Fruit fly (Drosophila melanogaster) whole organism, wandering third instar larva: Measurements from ENCODE around the gene CG15014.
A peak's percentile ranks its signal among the peaks of the same experiment; 100 is the strongest.

Experiments used
- Abd-B ChIP-seq: fragments of >200 bp; optimal IDR thresholded peaks from 2 replicates; lab custom pipeline; 2017; ENCODE audit warnings: missing biosample characterization, missing genetic modification characterization
- CG32264 ChIP-seq: fragments of 200-800 bp; sonication (Bioruptor generic); optimal IDR thresholded peaks from 2 replicates; lab custom pipeline; 2016; ENCODE audit warnings: missing biosample characterization, missing genetic modification characterization
- CG9705 ChIP-seq: fragments of 200-800 bp; sonication (Bioruptor generic); optimal IDR thresholded peaks from 2 replicates; lab custom pipeline; 2018; ENCODE audit warnings: missing biosample characterization, mild to moderate bottlenecking, missing genetic modification characterization
- CrebA ChIP-seq: fragments of 200-800 bp; sonication (Bioruptor generic); optimal IDR thresholded peaks from 2 replicates; lab custom pipeline; 2016; ENCODE audit warnings: missing biosample characterization, mild to moderate bottlenecking, missing genetic modification characterization, borderline replicate concordance
- Dfd ChIP-seq: fragments of >200 bp; optimal IDR thresholded peaks from 2 replicates; lab custom pipeline; 2017; ENCODE audit warnings: missing biosample characterization, missing genetic modification characterization
- Dif ChIP-seq: fragments of 200-275, 200-300 bp; sonication (Bioruptor generic); optimal IDR thresholded peaks from 2 replicates; lab custom pipeline; 2018; ENCODE audit warnings: missing biosample characterization, missing genetic modification characterization; ENCODE audit not compliant: partially characterized antibody
- GATAd ChIP-seq: sonication (Bioruptor generic); optimal IDR thresholded peaks from 2 replicates; lab custom pipeline; 2016; ENCODE audit warnings: missing biosample characterization, missing genetic modification characterization
- HLH106 ChIP-seq: fragments of 200-800 bp; optimal IDR thresholded peaks from 3 replicates; lab custom pipeline; 2019; ENCODE audit warnings: missing biosample characterization, mild to moderate bottlenecking, missing genetic modification characterization, moderate library complexity
- Hnf4 ChIP-seq: fragments of 200-800 bp; sonication (Bioruptor generic); optimal IDR thresholded peaks from 2 replicates; lab custom pipeline; 2016; ENCODE audit warnings: missing biosample characterization, mild to moderate bottlenecking, missing genetic modification characterization
- Hr78 ChIP-seq: fragments of >200 bp; optimal IDR thresholded peaks from 2 replicates; lab custom pipeline; 2017; ENCODE audit warnings: missing biosample characterization, missing genetic modification characterization
- Hr83 ChIP-seq: fragments of 200-300 bp; sonication (Bioruptor generic); optimal IDR thresholded peaks from 2 replicates; lab custom pipeline; 2016; ENCODE audit warnings: missing biosample characterization, mild to moderate bottlenecking, missing genetic modification characterization, moderate library complexity; ENCODE audit not compliant: poor library complexity, severe bottlenecking
- Jra ChIP-seq: sonication (Bioruptor generic); optimal IDR thresholded peaks from 2 replicates; lab custom pipeline; 2016; ENCODE audit warnings: missing biosample characterization, missing genetic modification characterization
- Mio ChIP-seq: sonication (Bioruptor generic); optimal IDR thresholded peaks from 2 replicates; lab custom pipeline; 2016; ENCODE audit warnings: missing biosample characterization, missing genetic modification characterization
- Myc ChIP-seq: fragments of >200 bp; optimal IDR thresholded peaks from 2 replicates; lab custom pipeline; 2017
- N ChIP-seq: fragments of >200 bp; optimal IDR thresholded peaks from 2 replicates; lab custom pipeline; 2018; ENCODE audit warnings: missing biosample characterization, missing external identifiers, missing genetic modification characterization
- OdsH ChIP-seq: fragments of 200-800 bp; sonication (Bioruptor generic); optimal IDR thresholded peaks from 2 replicates; lab custom pipeline; 2016; ENCODE audit warnings: missing biosample characterization, mild to moderate bottlenecking, missing genetic modification characterization
- Rel ChIP-seq, 2 experiments: fragments of 200-800 bp; sonication (Bioruptor generic) in 1 of 2; optimal IDR thresholded peaks; 2 replicates in 1 of 2; 3 replicates in 1 of 2; lab custom pipeline; 2016 to 2019; ENCODE audit warnings: mild to moderate bottlenecking in 2 of 2, missing biosample characterization in 2 of 2, missing genetic modification characterization in 2 of 2, moderate library complexity in 1 of 2
- Sp1 ChIP-seq: fragments of 200-800 bp; sonication (Bioruptor generic); optimal IDR thresholded peaks from 3 replicates; lab custom pipeline; 2019; ENCODE audit warnings: missing biosample characterization, mild to moderate bottlenecking, missing genetic modification characterization, moderate library complexity
- Vsx2 ChIP-seq: fragments of 200-300, 225-300 bp; sonication (Bioruptor generic); optimal IDR thresholded peaks from 2 replicates; lab custom pipeline; 2018; ENCODE audit warnings: missing biosample characterization, missing genetic modification characterization; ENCODE audit not compliant: partially characterized antibody
- br ChIP-seq: fragments of 200-800 bp; sonication (Bioruptor generic); optimal IDR thresholded peaks from 2 replicates; lab custom pipeline; 2016; ENCODE audit warnings: missing biosample characterization, missing genetic modification characterization
- brk ChIP-seq: fragments of 200-800 bp; sonication (Bioruptor generic); optimal IDR thresholded peaks from 2 replicates; lab custom pipeline; 2016; ENCODE audit warnings: missing biosample characterization, mild to moderate bottlenecking, missing genetic modification characterization
- dl ChIP-seq, 2 experiments: fragments of 175-275, 200-275 bp in 1 of 2; fragments of 200-275 bp in 1 of 2; sonication (Bioruptor generic); optimal IDR thresholded peaks; lab custom pipeline; 2018; ENCODE audit warnings: mild to moderate bottlenecking in 2 of 2, missing biosample characterization in 2 of 2, missing genetic modification characterization in 2 of 2, moderate library complexity in 2 of 2; ENCODE audit not compliant: partially characterized antibody in 2 of 2, insufficient read depth in 1 of 2
- dmrt93B ChIP-seq: fragments of 200-800 bp; sonication (Bioruptor generic); optimal IDR thresholded peaks from 2 replicates; lab custom pipeline; 2018; ENCODE audit warnings: missing biosample characterization, mild to moderate bottlenecking, missing genetic modification characterization
- dsf ChIP-seq: sonication (Bioruptor generic); optimal IDR thresholded peaks from 2 replicates; lab custom pipeline; 2016; ENCODE audit warnings: missing biosample characterization, missing genetic modification characterization, borderline replicate concordance
- ey ChIP-seq: fragments of 200-800 bp; sonication (Bioruptor generic); optimal IDR thresholded peaks from 2 replicates; lab custom pipeline; 2016; ENCODE audit warnings: missing biosample characterization, missing genetic modification characterization
- foxo ChIP-seq, 2 experiments: fragments of 200-800 bp; sonication (Bioruptor generic); optimal IDR thresholded peaks; 2 replicates in 1 of 2; 3 replicates in 1 of 2; lab custom pipeline; 2016 to 2017; ENCODE audit warnings: missing biosample characterization in 2 of 2, missing genetic modification characterization in 2 of 2
- fru ChIP-seq: fragments of 200-800 bp; sonication (Bioruptor generic); optimal IDR thresholded peaks from 3 replicates; lab custom pipeline; 2016; ENCODE audit warnings: missing biosample characterization, mild to moderate bottlenecking, missing genetic modification characterization
- h ChIP-seq: fragments of 200-800 bp; sonication (Bioruptor generic); optimal IDR thresholded peaks from 3 replicates; lab custom pipeline; 2016; ENCODE audit warnings: missing biosample characterization, mild to moderate bottlenecking, missing genetic modification characterization
- jim ChIP-seq: fragments of 175-275, 200-325 bp; sonication (Bioruptor generic); optimal IDR thresholded peaks from 2 replicates; lab custom pipeline; 2016; ENCODE audit warnings: missing biosample characterization, mild to moderate bottlenecking, missing genetic modification characterization
- lola ChIP-seq: fragments of >200 bp; optimal IDR thresholded peaks from 2 replicates; lab custom pipeline; 2017; ENCODE audit warnings: missing biosample characterization, missing genetic modification characterization
- pan ChIP-seq: fragments of >200 bp; optimal IDR thresholded peaks from 2 replicates; lab custom pipeline; 2017
- psq ChIP-seq: fragments of 200-800 bp; sonication (Bioruptor generic); optimal IDR thresholded peaks from 3 replicates; lab custom pipeline; 2017; ENCODE audit warnings: missing biosample characterization, mild to moderate bottlenecking, missing genetic modification characterization, moderate library complexity
- rgr ChIP-seq: fragments of 200-800 bp; sonication (Bioruptor generic); optimal IDR thresholded peaks from 3 replicates; lab custom pipeline; 2016; ENCODE audit warnings: missing biosample characterization, mild to moderate bottlenecking, missing genetic modification characterization
- sage ChIP-seq: fragments of 200-800 bp; sonication (Bioruptor generic); optimal IDR thresholded peaks from 2 replicates; lab custom pipeline; 2016; ENCODE audit warnings: missing biosample characterization, mild to moderate bottlenecking, missing genetic modification characterization
- sv ChIP-seq: fragments of 200-800 bp; sonication (Bioruptor generic); optimal IDR thresholded peaks from 3 replicates; lab custom pipeline; 2016; ENCODE audit warnings: missing biosample characterization, missing genetic modification characterization
- tai ChIP-seq: sonication (Bioruptor generic); optimal IDR thresholded peaks from 2 replicates; lab custom pipeline; 2016; ENCODE audit warnings: missing biosample characterization, missing genetic modification characterization
- usp ChIP-seq: fragments of >200 bp; optimal IDR thresholded peaks from 2 replicates; lab custom pipeline; 2017; ENCODE audit warnings: missing biosample characterization, missing genetic modification characterization
- woc ChIP-seq: sonication (Bioruptor generic); optimal IDR thresholded peaks from 2 replicates; lab custom pipeline; 2016; ENCODE audit warnings: missing biosample characterization, mild to moderate bottlenecking, missing genetic modification characterization

CG15014 gene

DNA sequence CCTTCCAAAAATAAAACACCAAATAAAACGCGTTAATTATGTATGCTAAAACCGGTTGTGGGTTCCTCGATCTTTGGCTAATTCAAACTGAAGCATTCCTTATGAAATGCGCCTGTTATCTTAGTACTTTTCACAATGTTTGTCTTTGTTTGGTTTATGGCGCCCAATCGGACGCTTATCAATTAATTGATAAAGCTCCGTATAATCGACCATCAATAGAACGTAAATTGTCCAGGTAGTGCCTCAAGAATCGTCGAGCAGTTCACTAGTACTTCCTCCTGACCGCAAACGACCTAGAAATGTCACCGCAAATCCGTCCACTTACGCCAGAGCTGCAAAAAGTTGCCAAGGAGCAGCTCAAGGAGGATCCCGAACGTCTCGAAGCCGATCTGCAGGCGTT lies 43.1 kb upstream of the CG15014 start, which contains the start of gene CG33514:
Gene CG33514 (plus strand): TSS at position 238 of the 400 bp plus-strand sequence.
- TF ChIP-seq psq (GFP tag; lab: Kevin White, UChicago): no peak
- peak; percentile 51 for TF ChIP-seq CrebA (GFP tag; lab: Kevin White, UChicago)
- TF ChIP-seq, all 38 proteins: peak for 1

DNA sequence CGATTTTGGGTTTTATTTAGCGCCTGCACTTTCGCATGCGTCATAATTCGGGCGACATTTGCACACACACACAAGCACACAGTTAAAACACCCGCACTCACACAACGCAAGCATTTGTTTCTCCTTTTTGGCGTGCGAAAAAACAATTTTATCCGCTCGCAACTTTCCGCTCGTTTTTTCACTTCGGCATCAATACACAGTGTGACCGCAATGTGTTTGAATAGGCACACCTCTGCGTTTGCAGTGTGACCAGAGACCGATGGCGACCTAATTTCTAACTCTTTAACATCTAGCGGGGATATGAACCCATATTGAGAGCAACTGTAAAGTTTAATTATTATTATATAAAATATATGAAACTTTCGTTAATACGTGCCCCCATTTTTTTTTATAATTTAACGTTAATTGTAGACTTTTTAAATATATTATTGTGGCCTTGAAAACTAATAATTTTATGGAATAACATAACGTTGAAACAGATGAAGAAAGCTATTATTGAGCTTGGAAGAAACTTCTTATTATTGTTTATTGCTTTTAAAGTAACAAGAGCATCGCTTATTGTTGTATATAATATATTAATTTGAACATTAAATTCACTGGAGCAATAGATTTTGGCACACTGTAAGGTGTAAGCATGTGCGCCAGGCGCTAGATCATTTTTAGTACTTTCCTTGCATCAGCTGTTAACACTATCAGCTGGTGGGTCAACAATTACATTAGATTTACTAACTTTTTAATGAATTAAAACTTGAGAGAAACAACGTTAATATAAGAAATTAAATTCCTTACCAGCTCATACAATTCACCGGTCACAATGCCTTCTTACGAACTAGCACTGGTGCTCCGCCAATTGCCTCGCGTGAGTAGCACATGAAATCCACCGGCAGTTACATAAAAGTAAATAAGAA lies 42.1 kb upstream of the CG15014 start, which contains the start of the genes Cip4 and mRpS6:
Gene Cip4 (minus strand): TSS at position 216 of the 908 bp plus-strand sequence.
Gene mRpS6 (plus strand): TSS at position 664 of the 908 bp plus-strand sequence.
- no peak for TF ChIP-seq dl (GFP tag; optimal IDR thresholded peaks at IDR 0.05; lab: Kevin White, UChicago; ENCODE audit: insufficient read depth in 1 of 2, partially characterized antibody in 2 of 2)
- TF ChIP-seq Hnf4 (GFP tag; lab: Kevin White, UChicago): peak; percentile 79
- peak; percentile 48 for TF ChIP-seq br (GFP tag; lab: Kevin White, UChicago)
- TF ChIP-seq fru (GFP tag; lab: Kevin White, UChicago): peak; percentile 65
- TF ChIP-seq N: no peak
- TF ChIP-seq Hr78: no peak
- TF ChIP-seq Hr83 (GFP tag; lab: Kevin White, UChicago): peak; percentile 86
- peak; percentile 91 for TF ChIP-seq jim (GFP tag; lab: Kevin White, UChicago)
- TF ChIP-seq psq (GFP tag; lab: Kevin White, UChicago): peak; percentile 70
- TF ChIP-seq tai (GFP tag; lab: Kevin White, UChicago): peak; percentile 72
- no peak for TF ChIP-seq Dfd (GFP tag; lab: Kevin White, UChicago)
- TF ChIP-seq brk (GFP tag; lab: Kevin White, UChicago): peak; percentile 89
- no peak for TF ChIP-seq Abd-B (GFP tag; lab: Kevin White, UChicago)
- TF ChIP-seq pan: no peak
- no peak for TF ChIP-seq dsf (GFP tag; lab: Kevin White, UChicago)
- TF ChIP-seq Jra (GFP tag; lab: Kevin White, UChicago): no peak
- peak; percentile 69 for TF ChIP-seq OdsH (GFP tag; lab: Kevin White, UChicago)
- TF ChIP-seq CrebA (GFP tag; lab: Kevin White, UChicago): peak; percentile 5
- peak; percentile 10 for TF ChIP-seq CG32264
- no peak for TF ChIP-seq sage (GFP tag; lab: Kevin White, UChicago)
- TF ChIP-seq GATAd: no peak
- peak; percentile 61 for TF ChIP-seq Myc
- TF ChIP-seq foxo (GFP tag; optimal IDR thresholded peaks at IDR 0.05; lab: Kevin White, UChicago): peak in 1 of 2 experiments; percentile 84
- TF ChIP-seq Dif (GFP tag; lab: Kevin White, UChicago): peak; percentile 38
- TF ChIP-seq usp (GFP tag; lab: Kevin White, UChicago): no peak
- peak; percentile 70 for TF ChIP-seq sv (GFP tag; lab: Kevin White, UChicago)
- TF ChIP-seq dmrt93B (GFP tag; lab: Kevin White, UChicago): peak; percentile 16
- peak; percentile 84 for TF ChIP-seq rgr
- TF ChIP-seq Mio (GFP tag; lab: Kevin White, UChicago): no peak
- peak; percentile 51 for TF ChIP-seq HLH106 (tag; lab: Kevin White, UChicago)
- no peak for TF ChIP-seq lola (GFP tag; lab: Kevin White, UChicago)
- no peak for TF ChIP-seq CG9705 (GFP tag; lab: Kevin White, UChicago)
- peak; percentile 34 for TF ChIP-seq Rel (GFP tag; optimal IDR thresholded peaks at IDR 0.05; lab: Kevin White, UChicago)
- TF ChIP-seq Rel (tag; optimal IDR thresholded peaks at IDR 0.05; lab: Kevin White, UChicago): peak; percentile 53
- peak; percentile 53 for TF ChIP-seq ey (GFP tag; lab: Kevin White, UChicago)
- peak; percentile 79 for TF ChIP-seq Sp1
- peak; percentile 55 for TF ChIP-seq woc (GFP tag; lab: Kevin White, UChicago)
- peak; percentile 29 for TF ChIP-seq h (GFP tag; lab: Kevin White, UChicago)
- no peak for TF ChIP-seq Vsx2
- TF ChIP-seq, all 38 proteins: peak for 23
